Worm (Caenorhabditis elegans) whole organism, young adult: ENCODE results near the gene VB0395L.1.
A peak's percentile ranks its signal among the peaks of the same experiment; 100 is the strongest.

Experiments used
- C06A6.2 ChIP-seq: fragments of 200-800 bp; sonication (Bioruptor generic); conservative IDR thresholded peaks from 2 replicates; pipeline ENCODE4 v1.3.6; 2022; ENCODE audit warnings: missing genetic modification characterization, missing compliant biosample characterization
- F10E7.11 ChIP-seq: sonication (generic microtip); optimal IDR thresholded peaks from 2 replicates; lab custom pipeline; 2017; ENCODE audit warnings: mild to moderate bottlenecking, missing genetic modification characterization, moderate library complexity, missing compliant biosample characterization
- F55B11.4 ChIP-seq: sonication (generic microtip); optimal IDR thresholded peaks from 2 replicates; lab custom pipeline; 2016; ENCODE audit warnings: missing compliant biosample characterization, missing genetic modification characterization, borderline replicate concordance; ENCODE audit not compliant: insufficient read depth
- F57C9.4 ChIP-seq: sonication (generic microtip); optimal IDR thresholded peaks from 2 replicates; lab custom pipeline; 2017; ENCODE audit warnings: mild to moderate bottlenecking, missing genetic modification characterization, missing compliant biosample characterization
- T26A5.8 ChIP-seq: sonication (generic microtip); optimal IDR thresholded peaks from 2 replicates; lab custom pipeline; 2016; ENCODE audit warnings: missing genetic modification characterization, missing compliant biosample characterization
- Y53F4B.3 ChIP-seq: fragments of 200-800 bp; sonication (Bioruptor generic); IDR thresholded peaks from 2 replicates; pipeline ENCODE4 v1.3.6; 2022; ENCODE audit warnings: missing genetic modification reagents, missing genetic modification characterization, missing compliant biosample characterization
- Y56A3A.18 ChIP-seq: fragments of 200-800 bp; sonication (Bioruptor generic); IDR thresholded peaks from 2 replicates; pipeline ENCODE4 v1.3.6; 2022; ENCODE audit warnings: missing genetic modification reagents, missing genetic modification characterization, missing compliant biosample characterization
- Y67H2A.10 ChIP-seq: fragments of 200-800 bp; sonication (Bioruptor generic); conservative IDR thresholded peaks from 2 replicates; pipeline ENCODE4 v1.3.6; 2022; ENCODE audit warnings: missing genetic modification reagents, missing genetic modification characterization, missing compliant biosample characterization
- Y79H2A.3 ChIP-seq: fragments of 200-800 bp; sonication (Bioruptor generic); conservative IDR thresholded peaks from 2 replicates; pipeline ENCODE4 v1.3.6; 2022; ENCODE audit warnings: missing genetic modification reagents, missing genetic modification characterization, missing compliant biosample characterization
- ama-1 ChIP-seq, 3 experiments: fragments of 150-350 bp in 1 of 3; sonication (generic microtip) in 2 of 3; optimal IDR thresholded peaks; 2 replicates each; lab custom pipeline; 2014 to 2018; ENCODE audit warnings: missing biosample characterization in 2 of 3, missing genetic modification characterization in 2 of 3, missing genetic modification reagents in 2 of 3
- aptf-3 ChIP-seq: fragments of 200-800 bp; sonication (Bioruptor generic); IDR thresholded peaks from 2 replicates; pipeline ENCODE4 v1.3.6; 2022; ENCODE audit warnings: missing genetic modification characterization, missing compliant biosample characterization
- atf-7 ChIP-seq: sonication (generic microtip); optimal IDR thresholded peaks from 2 replicates; lab custom pipeline; 2017; ENCODE audit warnings: mild to moderate bottlenecking, missing genetic modification characterization, missing compliant biosample characterization
- attf-5 ChIP-seq: fragments of 200-800 bp; sonication (Bioruptor generic); optimal IDR thresholded peaks from 2 replicates; lab custom pipeline; 2018; ENCODE audit warnings: mild to moderate bottlenecking, missing genetic modification characterization, missing compliant biosample characterization
- attf-6 ChIP-seq: fragments of 200-800 bp; sonication (Bioruptor generic); IDR thresholded peaks from 2 replicates; pipeline ENCODE4 v1.3.6; 2022; ENCODE audit warnings: missing genetic modification reagents, missing genetic modification characterization, missing compliant biosample characterization
- bed-1 ChIP-seq: fragments of 200-800 bp; sonication (Bioruptor generic); IDR thresholded peaks from 2 replicates; pipeline ENCODE4 v1.3.6; 2022; ENCODE audit warnings: missing genetic modification reagents, missing genetic modification characterization, missing compliant biosample characterization
- bed-2 ChIP-seq: fragments of 200-800 bp; sonication (Bioruptor generic); IDR thresholded peaks from 2 replicates; pipeline ENCODE4 v1.3.6; 2022; ENCODE audit warnings: missing genetic modification reagents, missing genetic modification characterization, missing compliant biosample characterization
- ccch-3 ChIP-seq: fragments of 200-800 bp; sonication (Bioruptor generic); optimal IDR thresholded peaks from 2 replicates; lab custom pipeline; 2018; ENCODE audit warnings: mild to moderate bottlenecking, missing genetic modification characterization, missing compliant biosample characterization
- ceh-40 ChIP-seq: fragments of 200-800 bp; sonication (Bioruptor generic); IDR thresholded peaks from 2 replicates; pipeline ENCODE4 v1.3.6; 2022; ENCODE audit warnings: missing genetic modification characterization, missing compliant biosample characterization
- die-1 ChIP-seq: sonication (generic microtip); optimal IDR thresholded peaks from 2 replicates; lab custom pipeline; 2016; ENCODE audit warnings: missing genotype, mild to moderate bottlenecking, missing genetic modification characterization, missing compliant biosample characterization
- dpff-1 ChIP-seq: sonication (generic microtip); optimal IDR thresholded peaks from 2 replicates; lab custom pipeline; 2017; ENCODE audit warnings: mild to moderate bottlenecking, missing genetic modification characterization, missing compliant biosample characterization
- egl-44 ChIP-seq: fragments of 200-800 bp; sonication (Bioruptor generic); IDR thresholded peaks from 2 replicates; pipeline ENCODE4 v1.3.6; 2022; ENCODE audit warnings: missing genetic modification reagents, missing genetic modification characterization, missing compliant biosample characterization
- ekl-4 ChIP-seq: fragments of 200-800 bp; sonication (Bioruptor generic); IDR thresholded peaks from 2 replicates; pipeline ENCODE4 v1.3.6; 2022; ENCODE audit warnings: missing genetic modification reagents, missing genetic modification characterization, missing compliant biosample characterization
- gei-17 ChIP-seq: fragments of 200-800 bp; sonication (Bioruptor generic); optimal IDR thresholded peaks from 2 replicates; lab custom pipeline; 2018; ENCODE audit warnings: mild to moderate bottlenecking, missing genetic modification characterization, missing compliant biosample characterization
- hlh-12 ChIP-seq: sonication (generic microtip); optimal IDR thresholded peaks from 2 replicates; lab custom pipeline; 2016; ENCODE audit warnings: missing genetic modification characterization, missing compliant biosample characterization
- hlh-26 ChIP-seq: fragments of 200-800 bp; sonication (Bioruptor generic); conservative IDR thresholded peaks from 2 replicates; pipeline ENCODE4 v1.3.6; 2022; ENCODE audit warnings: missing genetic modification reagents, missing genetic modification characterization, missing compliant biosample characterization
- hmg-20 ChIP-seq: fragments of 200-800 bp; sonication (Bioruptor generic); IDR thresholded peaks from 2 replicates; pipeline ENCODE4 v1.3.6; 2022; ENCODE audit warnings: missing genetic modification reagents, missing genetic modification characterization, missing compliant biosample characterization
- hrde-1 ChIP-seq: sonication (generic microtip); optimal IDR thresholded peaks from 2 replicates; lab custom pipeline; 2016; ENCODE audit warnings: missing genetic modification characterization, mild to moderate bottlenecking, missing compliant biosample characterization, moderate library complexity, missing genotype, missing genetic modification reagents, borderline replicate concordance
- lin-40 ChIP-seq: sonication (generic microtip); optimal IDR thresholded peaks from 2 replicates; lab custom pipeline; 2016; ENCODE audit warnings: missing genetic modification characterization, mild to moderate bottlenecking, missing compliant biosample characterization, missing genotype, missing genetic modification reagents
- lir-1 ChIP-seq: fragments of 200-800 bp; sonication (Bioruptor generic); conservative IDR thresholded peaks from 2 replicates; pipeline ENCODE4 v1.3.6; 2022; ENCODE audit warnings: missing genetic modification reagents, missing genetic modification characterization, missing compliant biosample characterization
- lsl-1 ChIP-seq: fragments of 200-800 bp; sonication (Bioruptor generic); optimal IDR thresholded peaks from 2 replicates; lab custom pipeline; 2018; ENCODE audit warnings: mild to moderate bottlenecking, missing genetic modification characterization, moderate library complexity, missing compliant biosample characterization
- lsy-27 ChIP-seq: sonication (generic microtip); optimal IDR thresholded peaks from 2 replicates; lab custom pipeline; 2017; ENCODE audit warnings: missing genetic modification characterization, mild to moderate bottlenecking, missing compliant biosample characterization, antibody characterized with exemption, missing genotype, borderline replicate concordance; ENCODE audit not compliant: insufficient read depth
- madf-3 ChIP-seq: fragments of 200-800 bp; sonication (Bioruptor generic); IDR thresholded peaks from 2 replicates; pipeline ENCODE4 v1.3.6; 2022; ENCODE audit warnings: missing genetic modification reagents, missing genetic modification characterization, missing compliant biosample characterization
- mxl-1 ChIP-seq: sonication (generic microtip); optimal IDR thresholded peaks from 2 replicates; lab custom pipeline; 2016; ENCODE audit warnings: missing genetic modification characterization, missing compliant biosample characterization
- nfya-1 ChIP-seq: sonication (generic microtip); optimal IDR thresholded peaks from 2 replicates; lab custom pipeline; 2017; ENCODE audit warnings: antibody characterized with exemption, missing compliant biosample characterization, missing genetic modification characterization, borderline replicate concordance; ENCODE audit not compliant: insufficient read depth
- nfyb-1 ChIP-seq: fragments of 200-800 bp; sonication (Bioruptor generic); IDR thresholded peaks from 2 replicates; pipeline ENCODE4 v1.3.6; 2022; ENCODE audit warnings: missing genetic modification reagents, missing genetic modification characterization, missing compliant biosample characterization
- rcor-1 ChIP-seq: fragments of 200-800 bp; sonication (Bioruptor generic); IDR thresholded peaks from 2 replicates; pipeline ENCODE4 v1.3.6; 2022; ENCODE audit warnings: missing genetic modification reagents, missing genetic modification characterization, missing compliant biosample characterization
- rpc-1 ChIP-seq, 2 experiments: fragments of 150-350 bp in 1 of 2; sonication (generic microtip) in 1 of 2; optimal IDR thresholded peaks; 2 replicates each; lab custom pipeline; 2014 to 2018; ENCODE audit warnings: missing biosample characterization in 1 of 2, missing genetic modification characterization in 1 of 2, missing genetic modification reagents in 1 of 2, missing genotype in 1 of 2
- snpc-3.4 ChIP-seq: sonication (generic microtip); optimal IDR thresholded peaks from 2 replicates; lab custom pipeline; 2017; ENCODE audit warnings: missing genetic modification characterization, mild to moderate bottlenecking, missing compliant biosample characterization, antibody characterized with exemption, moderate library complexity, missing genotype, missing genetic modification reagents
- snpc-4 ChIP-seq, 5 experiments: fragments of 150-350 bp in 1 of 5; sonication (generic microtip) in 4 of 5; optimal IDR thresholded peaks; 2 replicates each; lab custom pipeline; 2014 to 2018; ENCODE audit warnings: missing genetic modification characterization in 5 of 5, missing biosample characterization in 3 of 5, antibody characterized with exemption in 2 of 5, mild to moderate bottlenecking in 2 of 5, missing compliant biosample characterization in 2 of 5, missing genotype in 2 of 5, moderate library complexity in 2 of 5, missing genetic modification reagents in 1 of 5
- sptf-2 ChIP-seq: fragments of 200-800 bp; sonication (Bioruptor generic); optimal IDR thresholded peaks from 2 replicates; lab custom pipeline; 2018; ENCODE audit warnings: mild to moderate bottlenecking, missing genetic modification characterization, missing compliant biosample characterization
- unc-62 ChIP-seq: fragments of 150-350 bp; optimal IDR thresholded peaks from 2 replicates; lab custom pipeline; 2014; ENCODE audit warnings: missing biosample characterization, missing genetic modification reagents, missing genetic modification characterization
- xnd-1 ChIP-seq: sonication (generic microtip); optimal IDR thresholded peaks from 2 replicates; lab custom pipeline; 2016; ENCODE audit warnings: missing genotype, missing genetic modification reagents, missing genetic modification characterization, missing compliant biosample characterization
- zim-3 ChIP-seq: sonication (generic microtip); optimal IDR thresholded peaks from 2 replicates; lab custom pipeline; 2017; ENCODE audit warnings: mild to moderate bottlenecking, missing genetic modification characterization, moderate library complexity, missing compliant biosample characterization
- ztf-22 ChIP-seq: fragments of 200-800 bp; sonication (Bioruptor generic); optimal IDR thresholded peaks from 2 replicates; lab custom pipeline; 2018; ENCODE audit warnings: mild to moderate bottlenecking, missing genetic modification characterization, moderate library complexity, missing compliant biosample characterization
- ztf-28 ChIP-seq: fragments of 200-800 bp; sonication (Bioruptor generic); IDR thresholded peaks from 2 replicates; pipeline ENCODE4 v1.3.6; 2022; ENCODE audit warnings: missing genetic modification reagents, missing genetic modification characterization, missing compliant biosample characterization
- ztf-6 ChIP-seq: fragments of 200-800 bp; sonication (Bioruptor generic); IDR thresholded peaks from 2 replicates; pipeline ENCODE4 v1.3.6; 2022; ENCODE audit warnings: missing genetic modification reagents, missing genetic modification characterization, missing compliant biosample characterization

VB0395L.1 gene

DNA sequence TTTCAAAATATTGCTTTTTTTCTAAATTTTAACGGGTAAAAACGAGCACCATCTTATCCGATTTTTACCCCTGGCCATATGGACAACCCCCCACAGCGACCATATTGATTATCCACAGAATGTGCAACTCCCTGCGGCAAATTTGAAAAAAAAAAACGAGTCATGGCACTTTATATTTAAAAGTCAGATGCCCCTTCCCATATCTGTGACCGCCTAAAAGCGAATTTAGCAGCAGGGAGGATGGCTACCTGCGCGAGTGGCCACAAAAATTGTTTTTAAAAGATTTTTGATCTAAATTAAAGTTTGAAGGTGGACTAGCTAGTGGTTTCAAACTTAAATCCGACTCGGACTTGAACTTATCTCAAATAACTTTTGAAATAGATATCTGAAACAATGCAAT is 39.6 kb upstream of the VB0395L.1 start (continued):
- peak; percentile 0 for TF ChIP-seq lsy-27 (tag; lab: Kevin White, UChicago)
- TF ChIP-seq nfya-1 (tag; lab: Kevin White, UChicago): no peak
- peak; percentile 99 for TF ChIP-seq lin-40
- TF ChIP-seq hmg-20 (GFP tag; lab: Robert Waterston, UW): peak; percentile 97
- TF ChIP-seq sptf-2 (GFP tag; lab: Kevin White, UChicago): no peak
- peak; percentile 21 for TF ChIP-seq snpc-3.4 (tag; lab: Kevin White, UChicago)
- peak; percentile 39 for TF ChIP-seq F57C9.4 (tag; lab: Kevin White, UChicago)
- TF ChIP-seq ama-1 (optimal IDR thresholded peaks at IDR 0.05; lab: Kevin White, UChicago): no peak
- peak; percentile 82 to 88 for TF ChIP-seq ama-1 (GFP tag; optimal IDR thresholded peaks at IDR 0.05; lab: Kevin White, UChicago)
- peak; percentile 74; the same call in 1 of the 2 replicates for TF ChIP-seq madf-3
- peak; percentile 92 for TF ChIP-seq dpff-1 (tag; lab: Kevin White, UChicago)
- TF ChIP-seq lsl-1 (GFP tag; lab: Kevin White, UChicago): no peak
- no peak for TF ChIP-seq ztf-28 (GFP tag; lab: Robert Waterston, UW)
- TF ChIP-seq egl-44: no peak; the same call in none of the 2 replicates
- TF ChIP-seq atf-7 (tag; lab: Kevin White, UChicago): peak; percentile 97
- TF ChIP-seq ztf-22: peak; percentile 94
- peak; percentile 98 for TF ChIP-seq nfyb-1
- peak; percentile 22 for TF ChIP-seq mxl-1 (tag; lab: Kevin White, UChicago)
- TF ChIP-seq ekl-4 (GFP tag; lab: Robert Waterston, UW): peak; percentile 93
- TF ChIP-seq zim-3: peak; percentile 6
- peak; percentile 26 for TF ChIP-seq rpc-1 (optimal IDR thresholded peaks at IDR 0.05; lab: Kevin White, UChicago)
- no peak for TF ChIP-seq rpc-1 (tag; optimal IDR thresholded peaks at IDR 0.05; lab: Kevin White, UChicago)
- TF ChIP-seq Y53F4B.3 (GFP tag; lab: Robert Waterston, UW): no peak
- TF ChIP-seq ceh-40: no peak
- peak; percentile 84 for TF ChIP-seq ccch-3 (GFP tag; lab: Kevin White, UChicago)
- TF ChIP-seq snpc-4 (GFP tag; optimal IDR thresholded peaks at IDR 0.05; lab: Kevin White, UChicago): peak; percentile 59
- peak in 3 of 4 experiments; percentile 82 to 90 (median 89) for TF ChIP-seq snpc-4 (tag; optimal IDR thresholded peaks at IDR 0.05; lab: Kevin White, UChicago)
- no peak for TF ChIP-seq attf-6 (GFP tag; lab: Robert Waterston, UW)
- peak; percentile 97 for TF ChIP-seq gei-17 (GFP tag; lab: Kevin White, UChicago)
- peak; percentile 81; the same call in 1 of the 2 replicates for TF ChIP-seq bed-2 (GFP tag; lab: Robert Waterston, UW)
- no peak for TF ChIP-seq hlh-26 (GFP tag; lab: Robert Waterston, UW)
- no peak for TF ChIP-seq T26A5.8
- peak; percentile 93 for TF ChIP-seq ztf-6 (GFP tag; lab: Robert Waterston, UW)
- peak; percentile 96 for TF ChIP-seq F10E7.11
- peak; percentile 89 for TF ChIP-seq lir-1 (GFP tag; lab: Robert Waterston, UW)
- TF ChIP-seq F55B11.4 (tag; lab: Kevin White, UChicago): no peak
- TF ChIP-seq die-1: peak; percentile 12
- no peak for TF ChIP-seq unc-62 (GFP tag; lab: Kevin White, UChicago)
- no peak for TF ChIP-seq Y79H2A.3
- no peak for TF ChIP-seq xnd-1 (tag; lab: Kevin White, UChicago)
- TF ChIP-seq attf-5 (GFP tag; lab: Kevin White, UChicago): peak; percentile 28
- TF ChIP-seq bed-1 (GFP tag; lab: Robert Waterston, UW): 0 out of 2 replicates have a peak, but pooled peaks have one; percentile 66
- no peak for TF ChIP-seq hrde-1
- peak; percentile 99 for TF ChIP-seq Y56A3A.18 (GFP tag; lab: Robert Waterston, UW)
- TF ChIP-seq C06A6.2: peak; percentile 96
- TF ChIP-seq aptf-3 (GFP tag; lab: Robert Waterston, UW): no peak
- TF ChIP-seq Y67H2A.10 (GFP tag; lab: Robert Waterston, UW): peak; percentile 21; the same call in 1 of the 2 replicates
- TF ChIP-seq hlh-12 (tag; lab: Kevin White, UChicago): no peak
- peak; percentile 97 for TF ChIP-seq rcor-1 (GFP tag; lab: Robert Waterston, UW)
